Worm (Caenorhabditis elegans): ENCODE data around the gene nape-2.

DNA sequence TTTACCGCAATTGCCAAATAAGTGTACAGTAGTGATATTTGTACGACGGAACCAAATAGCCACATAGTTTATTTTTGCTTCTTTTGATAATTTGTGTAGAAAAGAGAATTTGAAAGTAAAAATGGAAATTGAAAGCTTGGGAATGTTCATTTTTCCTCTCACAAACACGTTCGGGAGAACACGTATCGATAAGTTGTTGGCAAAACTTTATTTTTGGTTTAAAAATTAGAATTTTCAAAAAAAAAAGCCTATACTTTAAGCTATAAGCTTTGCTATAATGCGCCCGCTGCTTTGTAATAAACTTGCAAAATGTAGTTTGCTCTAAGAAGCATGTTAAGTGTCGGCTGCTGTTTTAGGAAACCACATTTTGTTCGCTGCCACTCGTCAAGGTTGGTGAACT lies 16.6 kb upstream of the nape-2 start, which contains the start of gene Y37E11AR.7:
- TF ChIP-seq egl-13 (tag; optimal IDR thresholded peaks at IDR 0.05) = no peak
- no peak for TF ChIP-seq skn-1 (tag; optimal IDR thresholded peaks at IDR 0.05)
- no peak for TF ChIP-seq fos-1 (tag; optimal IDR thresholded peaks at IDR 0.05)
- TF ChIP-seq snu-23 (GFP tag; optimal IDR thresholded peaks at IDR 0.05) = no peak
- no peak for TF ChIP-seq sptf-1 (tag; optimal IDR thresholded peaks at IDR 0.05)
- TF ChIP-seq nhr-12 (tag; optimal IDR thresholded peaks at IDR 0.05) = no peak
- TF ChIP-seq mef-2 (tag; optimal IDR thresholded peaks at IDR 0.05) = no peak
- no peak for TF ChIP-seq nhr-11 (tag; optimal IDR thresholded peaks at IDR 0.05)

Measured in whole organism, L1 larva.